Fruit fly (Drosophila melanogaster) whole organism, embryonic: ENCODE measurements around the gene mbm.

Source experiments
- Abd-B ChIP-seq: fragments of 200-800 bp; sonication (Bioruptor generic); optimal IDR thresholded peaks from 2 replicates; lab custom pipeline; 2018; ENCODE audit warnings: missing biosample characterization, mild to moderate bottlenecking, missing genetic modification characterization, moderate library complexity
- Atf-2 ChIP-seq: fragments of 200-800 bp; sonication (Bioruptor generic); optimal IDR thresholded peaks from 2 replicates; lab custom pipeline; 2016; ENCODE audit warnings: missing biosample characterization, missing genetic modification characterization
- B-H2 ChIP-seq: fragments of 200-800 bp; sonication (Bioruptor generic); optimal IDR thresholded peaks from 2 replicates; lab custom pipeline; 2018; ENCODE audit warnings: missing biosample characterization, mild to moderate bottlenecking, missing genetic modification characterization
- CG10147 ChIP-seq: fragments of 200-800 bp; sonication (Bioruptor generic); optimal IDR thresholded peaks from 2 replicates; lab custom pipeline; 2019; ENCODE audit warnings: missing biosample characterization, mild to moderate bottlenecking, missing genetic modification characterization, moderate library complexity
- CG1024 ChIP-seq: fragments of 200-800 bp; sonication (Bioruptor generic); IDR thresholded peaks from 2 replicates; pipeline ENCODE4 v1.3.6; 2022; ENCODE audit warnings: missing biosample characterization, missing genetic modification characterization
- CG12744 ChIP-seq: fragments of 200-800 bp; sonication (Bioruptor generic); optimal IDR thresholded peaks from 2 replicates; lab custom pipeline; 2016; ENCODE audit warnings: missing biosample characterization, missing genetic modification characterization
- CG13287 ChIP-seq: fragments of 200-800 bp; sonication (Bioruptor generic); IDR thresholded peaks from 2 replicates; pipeline ENCODE4 v1.3.6; 2022; ENCODE audit warnings: missing biosample characterization, missing genetic modification characterization; ENCODE audit not compliant: partially characterized antibody
- CG13775 ChIP-seq: fragments of 200-800 bp; sonication (Bioruptor generic); optimal IDR thresholded peaks from 3 replicates; lab custom pipeline; 2017; ENCODE audit warnings: missing biosample characterization, mild to moderate bottlenecking, missing genetic modification characterization
- CG16813 ChIP-seq: fragments of 200-800 bp; sonication (Bioruptor generic); IDR thresholded peaks from 3 replicates; pipeline ENCODE4 v1.3.6; 2022; ENCODE audit warnings: missing biosample characterization, missing genetic modification characterization; ENCODE audit not compliant: partially characterized antibody
- CG18262 ChIP-seq: fragments of 200-800 bp; optimal IDR thresholded peaks from 3 replicates; lab custom pipeline; 2019; ENCODE audit warnings: missing biosample characterization, mild to moderate bottlenecking, missing genetic modification characterization, moderate library complexity
- CG18599 ChIP-seq: fragments of 200-800 bp; sonication (Bioruptor generic); optimal IDR thresholded peaks from 3 replicates; lab custom pipeline; 2017; ENCODE audit warnings: missing biosample characterization, missing genetic modification characterization, mild to moderate bottlenecking, moderate library complexity, missing genetic modification reagents
- CG3065 ChIP-seq: fragments of 200-800 bp; sonication (Bioruptor generic); optimal IDR thresholded peaks from 2 replicates; lab custom pipeline; 2016; ENCODE audit warnings: missing biosample characterization, missing genetic modification characterization
- CG32772 ChIP-seq: fragments of 200-800 bp; sonication (Bioruptor generic); IDR thresholded peaks from 2 replicates; pipeline ENCODE4 v1.3.6; 2022; ENCODE audit warnings: missing biosample characterization, missing genetic modification characterization
- CG7928 ChIP-seq: fragments of 200-800 bp; sonication (Bioruptor generic); optimal IDR thresholded peaks from 2 replicates; lab custom pipeline; 2017; ENCODE audit warnings: missing biosample characterization, mild to moderate bottlenecking, missing genetic modification characterization
- CG8924 ChIP-seq: fragments of 200-800 bp; optimal IDR thresholded peaks from 3 replicates; lab custom pipeline; 2019; ENCODE audit warnings: missing biosample characterization, mild to moderate bottlenecking, missing genetic modification characterization, moderate library complexity
- Doc2 ChIP-seq: fragments of 200-800 bp; sonication (Bioruptor generic); IDR thresholded peaks from 2 replicates; pipeline ENCODE4 v1.3.6; 2022; ENCODE audit warnings: missing biosample characterization, missing genetic modification characterization
- Doc3 ChIP-seq: fragments of 200-800 bp; sonication (Bioruptor generic); IDR thresholded peaks from 3 replicates; pipeline ENCODE4 v1.3.6; 2022; ENCODE audit warnings: missing biosample characterization, missing genetic modification characterization; ENCODE audit not compliant: partially characterized antibody
- Eip74EF ChIP-seq, 2 experiments: fragments of 200-800 bp in 1 of 2; fragments of >200 bp in 1 of 2; sonication (Bioruptor generic) in 1 of 2; optimal IDR thresholded peaks; 2 replicates each; lab custom pipeline; 2017 to 2019; ENCODE audit warnings: missing biosample characterization in 2 of 2, missing genetic modification characterization in 2 of 2, mild to moderate bottlenecking in 1 of 2, moderate library complexity in 1 of 2
- Ets65A ChIP-seq: fragments of 200-800 bp; sonication (Bioruptor generic); peaks from one replicate; lab custom pipeline; 2016; ENCODE audit warnings: missing biosample characterization, missing genetic modification characterization
- Gsc ChIP-seq: fragments of 200-800 bp; sonication (Bioruptor generic); IDR thresholded peaks from 2 replicates; pipeline ENCODE4 v1.3.6; 2022; ENCODE audit warnings: missing biosample characterization, missing genetic modification characterization
- HLH4C ChIP-seq: fragments of 200-800 bp; sonication (Bioruptor generic); IDR thresholded peaks from 3 replicates; pipeline ENCODE4 v1.3.6; 2022; ENCODE audit warnings: missing biosample characterization, missing genetic modification characterization; ENCODE audit not compliant: partially characterized antibody
- Med ChIP-seq: fragments of 200-800 bp; sonication (Bioruptor generic); peaks from one replicate; lab custom pipeline; 2016; ENCODE audit warnings: missing biosample characterization, missing genetic modification characterization, mild to moderate bottlenecking, inconsistent platforms, moderate library complexity
- NFAT ChIP-seq: fragments of 200-800 bp; sonication (Bioruptor generic); IDR thresholded peaks from 2 replicates; pipeline ENCODE4 v1.3.6; 2022; ENCODE audit warnings: missing biosample characterization, missing genetic modification characterization
- Rfx ChIP-seq: fragments of 200-800 bp; sonication (Bioruptor generic); IDR thresholded peaks from 2 replicates; pipeline ENCODE4 v1.3.6; 2022; ENCODE audit warnings: missing biosample characterization, missing genetic modification characterization
- Six4 ChIP-seq: fragments of 200-800 bp; sonication (Bioruptor generic); optimal IDR thresholded peaks from 2 replicates; lab custom pipeline; 2016; ENCODE audit warnings: missing biosample characterization, missing genetic modification characterization
- Ssrp ChIP-seq: fragments of 200-800 bp; sonication (Bioruptor generic); optimal IDR thresholded peaks from 2 replicates; lab custom pipeline; 2018; ENCODE audit warnings: missing biosample characterization, mild to moderate bottlenecking, missing genetic modification characterization, moderate library complexity
- Xbp1 ChIP-seq: fragments of 200-800 bp; sonication (Bioruptor generic); optimal IDR thresholded peaks from 3 replicates; lab custom pipeline; 2016; ENCODE audit warnings: missing biosample characterization, mild to moderate bottlenecking, missing genetic modification characterization
- amos ChIP-seq: fragments of 200-800 bp; sonication (Bioruptor generic); IDR thresholded peaks from 2 replicates; pipeline ENCODE4 v1.3.6; 2022; ENCODE audit warnings: missing biosample characterization, missing genetic modification characterization; ENCODE audit not compliant: partially characterized antibody
- ato ChIP-seq: fragments of 200-800 bp; sonication (Bioruptor generic); IDR thresholded peaks from 2 replicates; pipeline ENCODE4 v1.3.6; 2022; ENCODE audit warnings: missing biosample characterization, missing genetic modification characterization; ENCODE audit not compliant: partially characterized antibody
- danr ChIP-seq: fragments of 200-800 bp; sonication (Bioruptor generic); IDR thresholded peaks from 2 replicates; pipeline ENCODE4 v1.3.6; 2022; ENCODE audit warnings: missing biosample characterization, missing genetic modification characterization
- dmrt11E ChIP-seq: fragments of 200-800 bp; sonication (Bioruptor generic); optimal IDR thresholded peaks from 3 replicates; lab custom pipeline; 2018; ENCODE audit warnings: missing biosample characterization, mild to moderate bottlenecking, missing genetic modification characterization, moderate library complexity
- exex ChIP-seq: fragments of 200-800 bp; sonication (Bioruptor generic); optimal IDR thresholded peaks from 4 replicates; lab custom pipeline; 2018; ENCODE audit warnings: missing biosample characterization, mild to moderate bottlenecking, missing genetic modification characterization, moderate library complexity
- fd102C ChIP-seq: fragments of 200-800 bp; sonication (Bioruptor generic); optimal IDR thresholded peaks from 2 replicates; lab custom pipeline; 2018; ENCODE audit warnings: missing biosample characterization, mild to moderate bottlenecking, missing genetic modification characterization, moderate library complexity
- gfzf ChIP-seq: fragments of 200-800 bp; sonication (Bioruptor generic); optimal IDR thresholded peaks from 2 replicates; lab custom pipeline; 2016; ENCODE audit warnings: missing biosample characterization, mild to moderate bottlenecking, missing genetic modification characterization, moderate library complexity
- her ChIP-seq: fragments of 200-800 bp; sonication (Bioruptor generic); optimal IDR thresholded peaks from 2 replicates; lab custom pipeline; 2016; ENCODE audit warnings: missing biosample characterization, missing genetic modification characterization
- ind ChIP-seq: fragments of 200-800 bp; sonication (Bioruptor generic); optimal IDR thresholded peaks from 3 replicates; lab custom pipeline; 2016; ENCODE audit warnings: missing biosample characterization, missing genetic modification characterization
- jing ChIP-seq: fragments of 200-800 bp; sonication (Bioruptor generic); optimal IDR thresholded peaks from 2 replicates; lab custom pipeline; 2018; ENCODE audit warnings: missing biosample characterization, mild to moderate bottlenecking, missing genetic modification characterization
- pros ChIP-seq: fragments of 200-800 bp; sonication (Bioruptor generic); optimal IDR thresholded peaks from 3 replicates; lab custom pipeline; 2019; ENCODE audit warnings: missing biosample characterization, mild to moderate bottlenecking, missing genetic modification characterization, moderate library complexity
- pzg ChIP-seq: fragments of 200-800 bp; sonication (Bioruptor generic); optimal IDR thresholded peaks from 3 replicates; lab custom pipeline; 2018; ENCODE audit warnings: missing biosample characterization, mild to moderate bottlenecking, missing genetic modification characterization, moderate library complexity
- so ChIP-seq: fragments of 200-800 bp; sonication (Bioruptor generic); IDR thresholded peaks from 3 replicates; pipeline ENCODE4 v1.3.6; 2022; ENCODE audit warnings: missing biosample characterization, missing genetic modification characterization
- unpg ChIP-seq: fragments of 200-800 bp; sonication (Bioruptor generic); optimal IDR thresholded peaks from 3 replicates; lab custom pipeline; 2018; ENCODE audit warnings: missing biosample characterization, mild to moderate bottlenecking, missing genetic modification characterization, moderate library complexity
- wor ChIP-seq: fragments of 200-800 bp; sonication (Bioruptor generic); IDR thresholded peaks from 2 replicates; pipeline ENCODE4 v1.3.6; 2022; ENCODE audit warnings: missing biosample characterization, missing genetic modification characterization
- zen ChIP-seq: fragments of 200-800 bp; sonication (Bioruptor generic); optimal IDR thresholded peaks from 3 replicates; lab custom pipeline; 2018; ENCODE audit warnings: missing biosample characterization, mild to moderate bottlenecking, missing genetic modification characterization, moderate library complexity
- zf30C ChIP-seq: fragments of 200-800 bp; sonication (Bioruptor generic); optimal IDR thresholded peaks from 3 replicates; lab custom pipeline; 2018; ENCODE audit warnings: missing biosample characterization, mild to moderate bottlenecking, missing genetic modification characterization

mbm gene

dm6 chr2L:228246-228645 is 45.3 kb downstream of the mbm start:
- TF ChIP-seq NFAT (GFP tag; lab: Robert Waterston, UW): no peak
- no peak for TF ChIP-seq gfzf (GFP tag; lab: Kevin White, UChicago)
- TF ChIP-seq CG13287 (GFP tag; lab: Robert Waterston, UW): no peak
- peak; percentile 15 for TF ChIP-seq Ets65A (GFP tag; lab: Kevin White, UChicago)
- TF ChIP-seq Ssrp: no peak
- TF ChIP-seq, all 482 proteins: peak for 1

- TF ChIP-seq her (GFP tag; lab: Kevin White, UChicago) (no peak), HLH4C (GFP tag; lab: Robert Waterston, UW) (0 out of 3 replicates have a peak, but pooled peaks have one; percentile 4)
Measured at dm6 chr2L:225386-225682, 48.2 kb downstream of the mbm start.

DNA sequence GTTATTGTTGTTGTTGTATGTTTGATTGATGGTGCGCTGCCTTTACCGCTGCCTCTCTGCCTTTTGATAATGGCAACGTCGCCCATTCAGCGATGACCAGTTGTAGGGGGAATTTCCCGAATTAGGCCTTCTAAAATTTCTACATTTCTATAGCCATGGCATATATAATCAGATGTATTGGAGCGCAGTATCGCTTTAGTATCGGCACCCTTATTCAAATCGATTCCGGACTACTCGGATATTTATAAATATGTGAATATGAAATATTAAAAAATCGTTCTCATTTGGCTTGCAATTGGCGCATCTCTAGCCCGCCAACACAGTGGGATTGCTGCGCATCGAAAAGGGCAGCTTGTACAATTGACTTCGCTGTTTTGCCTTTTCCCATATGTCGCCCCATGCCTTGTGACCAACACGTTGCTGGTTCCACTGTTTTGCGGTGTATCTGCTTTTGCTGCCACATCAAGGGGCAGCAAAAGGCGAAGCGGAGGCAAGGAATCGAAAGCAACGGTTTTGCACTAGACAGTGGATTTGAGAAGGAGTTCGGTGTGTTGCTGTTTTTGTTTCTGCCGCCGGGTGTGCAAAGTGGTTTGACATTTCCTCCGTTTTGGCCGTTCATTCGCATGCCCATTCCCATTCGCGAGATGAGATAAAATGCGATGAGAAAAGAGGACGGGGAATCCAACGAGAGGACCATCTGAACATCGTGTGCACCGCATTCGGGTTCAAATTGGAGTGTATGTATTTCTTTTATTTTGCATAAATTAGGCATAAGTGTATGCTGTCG is 48.7 kb downstream of the mbm start:
- TF ChIP-seq ind (peak; percentile 69), CG7928 (GFP tag; lab: Kevin White, UChicago) (no peak), her (GFP tag; lab: Kevin White, UChicago) (no peak), Ets65A (GFP tag; lab: Kevin White, UChicago) (peak; percentile 81), Doc2 (GFP tag; lab: Robert Waterston, UW) (no peak), zen (tag; lab: Kevin White, UChicago) (no peak), Atf-2 (peak; percentile 4), exex (peak; percentile 26), Doc3 (no peak), CG8924 (tag; lab: Kevin White, UChicago) (peak; percentile 47), Six4 (GFP tag; lab: Kevin White, UChicago) (no peak), CG18599 (peak; percentile 79), CG12744 (GFP tag; lab: Kevin White, UChicago) (no peak), CG16813 (GFP tag; lab: Robert Waterston, UW) (no peak), so (GFP tag; lab: Robert Waterston, UW) (0 out of 3 replicates have a peak, but pooled peaks have one; percentile 45), B-H2 (GFP tag; lab: Kevin White, UChicago) (peak; percentile 37), fd102C (GFP tag; lab: Kevin White, UChicago) (no peak), danr (no peak), zf30C (GFP tag; lab: Kevin White, UChicago) (no peak), CG18262 (tag; lab: Kevin White, UChicago) (peak; percentile 64), unpg (no peak), pros (GFP tag; lab: Kevin White, UChicago) (no peak), CG13775 (GFP tag; lab: Kevin White, UChicago) (peak; percentile 31), jing (GFP tag; lab: Kevin White, UChicago) (peak; percentile 32), Eip74EF (GFP tag; optimal IDR thresholded peaks at IDR 0.05; lab: Kevin White, UChicago) (no peak), CG32772 (GFP tag; lab: Robert Waterston, UW) (peak; percentile 60; the same call in 1 of the 2 replicates), CG3065 (GFP tag; lab: Kevin White, UChicago) (no peak), CG10147 (GFP tag; lab: Kevin White, UChicago) (no peak), ato (GFP tag; lab: Robert Waterston, UW) (no peak), Rfx (GFP tag; lab: Robert Waterston, UW) (peak; percentile 76), Abd-B (GFP tag; lab: Kevin White, UChicago) (no peak), CG1024 (peak; percentile 8; the same call in 1 of the 2 replicates), wor (GFP tag; lab: Robert Waterston, UW) (0 out of 2 replicates have a peak, but pooled peaks have one; percentile 26), Gsc (GFP tag; lab: Robert Waterston, UW) (0 out of 2 replicates have a peak, but pooled peaks have one; percentile 33), pzg (GFP tag; lab: Kevin White, UChicago) (no peak), dmrt11E (no peak), Med (GFP tag; lab: Kevin White, UChicago) (peak; percentile 79), amos (GFP tag; lab: Robert Waterston, UW) (no peak), Xbp1 (peak; percentile 71)
